Fruit fly (Drosophila melanogaster): Measurements from ENCODE around the gene shps.

- TF ChIP-seq CG9139 (GFP tag; optimal IDR thresholded peaks at IDR 0.05) (no peak), fd85E (GFP tag; optimal IDR thresholded peaks at IDR 0.05) (no peak), cyc (GFP tag; optimal IDR thresholded peaks at IDR 0.05) (peak; percentile 41), Gug (GFP tag; IDR thresholded peaks at IDR 0.05) (no peak), CG7368 (GFP tag; optimal IDR thresholded peaks at IDR 0.05) (peak; percentile 23), Eip78C (GFP tag) (peak; percentile 84), fkh (GFP tag; optimal IDR thresholded peaks at IDR 0.05) (no peak), spab (GFP tag; optimal IDR thresholded peaks at IDR 0.05) (no peak), Sox102F (GFP tag; optimal IDR thresholded peaks at IDR 0.05) (no peak), CG6808 (GFP tag; optimal IDR thresholded peaks at IDR 0.05) (no peak), salr (GFP tag; optimal IDR thresholded peaks at IDR 0.05) (no peak)
Measured at dm6 chr3R:24301520-24301919, 22.1 kb downstream of the shps start.

Data from whole organism, prepupa.